Fruit fly (Drosophila melanogaster): ENCODE data around the gene CG3909.

dm6 chr3R:10062324-10062723 is 19.3 kb downstream of the CG3909 start, which contains the start of gene CG33630:
- no peak for TF ChIP-seq fd96Ca (GFP tag; IDR thresholded peaks at IDR 0.05)
- TF ChIP-seq EcR (GFP tag; optimal IDR thresholded peaks at IDR 0.05): no peak
- TF ChIP-seq D1 (tag; optimal IDR thresholded peaks at IDR 0.05): no peak
- no peak for TF ChIP-seq CG15710 (tag; optimal IDR thresholded peaks at IDR 0.05)
- TF ChIP-seq CG12605 (GFP tag; IDR thresholded peaks at IDR 0.05): no peak
- TF ChIP-seq CG34367 (tag; optimal IDR thresholded peaks at IDR 0.05): no peak
- no peak for TF ChIP-seq rn (GFP tag; IDR thresholded peaks at IDR 0.05)
- no peak for TF ChIP-seq CG32121 (GFP tag; IDR thresholded peaks at IDR 0.05)
- TF ChIP-seq CG8301 (tag; optimal IDR thresholded peaks at IDR 0.05): no peak
- TF ChIP-seq CG10348 (GFP tag; IDR thresholded peaks at IDR 0.05): no peak
- no peak for TF ChIP-seq CG9948 (tag; optimal IDR thresholded peaks at IDR 0.05)
- no peak for TF ChIP-seq gl (tag; optimal IDR thresholded peaks at IDR 0.05)
- no peak for TF ChIP-seq CG17806 (tag; optimal IDR thresholded peaks at IDR 0.05)
- no peak for TF ChIP-seq Pif1B (GFP tag; optimal IDR thresholded peaks at IDR 0.05)

Data from whole organism, pupa.